Worm (Caenorhabditis elegans): Measurements from ENCODE around the gene ced-2.

DNA sequence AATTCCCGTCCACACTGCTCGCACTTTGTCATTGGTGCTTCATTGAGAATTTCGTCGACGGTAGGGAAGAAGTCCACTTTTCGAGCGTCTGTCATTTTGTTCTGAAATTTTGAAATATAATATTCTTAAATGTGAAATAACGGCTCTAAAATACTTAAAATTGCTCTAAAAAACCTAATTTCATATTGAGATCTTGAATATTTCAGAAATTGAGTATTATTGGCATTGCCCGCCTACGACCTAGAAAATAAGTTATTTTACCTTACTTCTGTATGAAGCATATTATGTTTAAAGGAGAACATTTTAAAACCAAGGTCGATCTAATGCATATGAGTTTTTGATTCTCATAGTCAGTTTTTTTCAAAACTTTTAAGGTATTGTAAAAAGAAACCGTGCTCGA lies 47.0 kb upstream of the ced-2 start, which contains the start of gene C34H4.5:
- TF ChIP-seq tra-4 (tag; optimal IDR thresholded peaks at IDR 0.05) = no peak
- TF ChIP-seq ama-1 (optimal IDR thresholded peaks at IDR 0.05) = no peak
- no peak for TF ChIP-seq sea-1 (GFP tag; conservative IDR thresholded peaks at IDR 0.05)
- no peak for TF ChIP-seq tbx-11 (GFP tag; IDR thresholded peaks at IDR 0.05)
- TF ChIP-seq ceh-13 (GFP tag; optimal IDR thresholded peaks at IDR 0.05) = no peak
- no peak for TF ChIP-seq B0310.2 (tag; optimal IDR thresholded peaks at IDR 0.05)
- no peak for TF ChIP-seq ceh-36 (tag; optimal IDR thresholded peaks at IDR 0.05)
- TF ChIP-seq flt-1 (GFP tag; IDR thresholded peaks at IDR 0.05) = no peak
- TF ChIP-seq F13C5.2 (tag; optimal IDR thresholded peaks at IDR 0.05) = no peak
- no peak for TF ChIP-seq scrt-1 (GFP tag; IDR thresholded peaks at IDR 0.05)
- TF ChIP-seq ets-7 (tag; optimal IDR thresholded peaks at IDR 0.05) = no peak
